Worm (Caenorhabditis elegans): ENCODE results near the gene nas-33.
A peak's percentile ranks its signal among the peaks of the same experiment; 100 is the strongest.

The nas-33 gene

ce11 chrX:6448866-6449400, 6.1 kb downstream of the nas-33 start, which contains the start of gene fah-1 (continued):
- TF ChIP-seq nhr-77 (tag; optimal IDR thresholded peaks at IDR 0.05), result no peak
- no peak for TF ChIP-seq aly-2 (tag; optimal IDR thresholded peaks at IDR 0.05)
- TF ChIP-seq nhr-71 (tag; optimal IDR thresholded peaks at IDR 0.05), result peak; percentile 85
- no peak for TF ChIP-seq nhr-12 (tag; optimal IDR thresholded peaks at IDR 0.05)
- TF ChIP-seq unc-30 (tag; optimal IDR thresholded peaks at IDR 0.05), result no peak
- TF ChIP-seq nhr-90 (tag; optimal IDR thresholded peaks at IDR 0.05; ENCODE audit: poor library complexity), result peak; percentile 84
- peak; percentile 1 for TF ChIP-seq skn-1 (tag; optimal IDR thresholded peaks at IDR 0.05)
- TF ChIP-seq mep-1 (tag; optimal IDR thresholded peaks at IDR 0.05), result peak; percentile 34
- no peak for TF ChIP-seq ztf-11 (tag; optimal IDR thresholded peaks at IDR 0.05)
- TF ChIP-seq nhr-19 (GFP tag; conservative IDR thresholded peaks at IDR 0.05), result peak; percentile 43
- TF ChIP-seq nhr-76 (tag; optimal IDR thresholded peaks at IDR 0.05), result no peak
- TF ChIP-seq mab-9 (GFP tag; IDR thresholded peaks at IDR 0.05), result no peak
- no peak for TF ChIP-seq fos-1 (tag; optimal IDR thresholded peaks at IDR 0.05)
- TF ChIP-seq efl-3 (GFP tag; optimal IDR thresholded peaks at IDR 0.05), result no peak
- TF ChIP-seq lir-3 (tag; optimal IDR thresholded peaks at IDR 0.05; ENCODE audit: poor library complexity), result no peak
- TF ChIP-seq elt-3 (tag; optimal IDR thresholded peaks at IDR 0.05), result peak in 3 of 6 experiments; percentile 71 to 92 (median 82)
- TF ChIP-seq efl-1 (optimal IDR thresholded peaks at IDR 0.05), result no peak
- TF ChIP-seq efl-1 (GFP tag; optimal IDR thresholded peaks at IDR 0.05 in 1 of 2), result peak in 1 of 2 experiments; percentile 2
- TF ChIP-seq grh-1 (GFP tag; IDR thresholded peaks at IDR 0.05), result peak; percentile 65
- no peak for TF ChIP-seq egl-13 (tag; optimal IDR thresholded peaks at IDR 0.05)
- no peak for TF ChIP-seq mef-2 (tag; optimal IDR thresholded peaks at IDR 0.05)
- no peak for TF ChIP-seq tlp-1 (tag; optimal IDR thresholded peaks at IDR 0.05)
- TF ChIP-seq tbx-2 (tag; optimal IDR thresholded peaks at IDR 0.05), result no peak
- no peak for TF ChIP-seq rnt-1 (tag; optimal IDR thresholded peaks at IDR 0.05)
- no peak for TF ChIP-seq lsy-2 (tag; optimal IDR thresholded peaks at IDR 0.05)
- no peak for TF ChIP-seq unc-62 (GFP tag; optimal IDR thresholded peaks at IDR 0.05)
- TF ChIP-seq sptf-1 (tag; optimal IDR thresholded peaks at IDR 0.05), result no peak
- no peak for TF ChIP-seq unc-98 (GFP tag; IDR thresholded peaks at IDR 0.05)
- TF ChIP-seq lin-14 (GFP tag; optimal IDR thresholded peaks at IDR 0.05), result peak; percentile 80
- TF ChIP-seq isw-1 (GFP tag; IDR thresholded peaks at IDR 0.05), result no peak
- TF ChIP-seq dpl-1 (GFP tag; optimal IDR thresholded peaks at IDR 0.05), result peak in 1 of 3 experiments; percentile 16
- TF ChIP-seq zag-1 (tag; optimal IDR thresholded peaks at IDR 0.05), result no peak

- TF ChIP-seq C04F5.9 (tag; optimal IDR thresholded peaks at IDR 0.05) (no peak), ztf-11 (tag; optimal IDR thresholded peaks at IDR 0.05) (no peak), nhr-19 (GFP tag; conservative IDR thresholded peaks at IDR 0.05) (no peak), unc-130 (tag; optimal IDR thresholded peaks at IDR 0.05) (no peak)
These were observed 8.5 kb downstream of the nas-33 start, which contains the start of gene asp-14 for ce11 chrX:6446564-6446963. Gene asp-14 (minus strand): TSS chrX:6446664.

- TF ChIP-seq vab-15 (tag; optimal IDR thresholded peaks at IDR 0.05), result no peak
- no peak for TF ChIP-seq mdl-1 (tag; optimal IDR thresholded peaks at IDR 0.05)
- TF ChIP-seq nhr-28 (tag; optimal IDR thresholded peaks at IDR 0.05), result no peak
- TF ChIP-seq unc-98 (GFP tag; IDR thresholded peaks at IDR 0.05), result no peak
- no peak for TF ChIP-seq zag-1 (tag; optimal IDR thresholded peaks at IDR 0.05)
- no peak for TF ChIP-seq nhr-84 (tag; optimal IDR thresholded peaks at IDR 0.05)
- peak; percentile 63 for TF ChIP-seq elt-2 (tag; optimal IDR thresholded peaks at IDR 0.05)
These were observed 9.8 kb downstream of the nas-33 start for ce11 chrX:6445239-6445638.

- no peak for TF ChIP-seq fos-1 (tag; optimal IDR thresholded peaks at IDR 0.05)
- TF ChIP-seq snu-23 (GFP tag; optimal IDR thresholded peaks at IDR 0.05), result no peak
- no peak for TF ChIP-seq rnt-1 (tag; optimal IDR thresholded peaks at IDR 0.05)
- no peak for TF ChIP-seq C16A3.4 (tag; optimal IDR thresholded peaks at IDR 0.05)
- no peak for TF ChIP-seq F16B12.6 (tag; optimal IDR thresholded peaks at IDR 0.05)
- TF ChIP-seq pqm-1 (tag; optimal IDR thresholded peaks at IDR 0.05), result no peak
- TF ChIP-seq swsn-7 (tag; optimal IDR thresholded peaks at IDR 0.05), result no peak
- no peak for TF ChIP-seq hpl-2 (GFP tag; optimal IDR thresholded peaks at IDR 0.05)
These were observed 11.7 kb downstream of the nas-33 start, which contains the start of gene K10C2.7 for ce11 chrX:6443373-6443772. Gene K10C2.7 (minus strand): TSS chrX:6443473.
